Fruit fly (Drosophila melanogaster) whole organism, embryonic: ENCODE measurements around the gene RpL36.

ENCODE experiments used
- ATbp ChIP-seq: fragments of 200-800 bp; sonication (Bioruptor generic); optimal IDR thresholded peaks from 2 replicates; lab custom pipeline; 2017; ENCODE audit warnings: missing biosample characterization, mild to moderate bottlenecking, missing genetic modification characterization, missing genetic modification reagents
- Antp ChIP-seq: fragments of 200-800 bp; sonication (Bioruptor generic); optimal IDR thresholded peaks from 3 replicates; lab custom pipeline; 2016; ENCODE audit warnings: missing biosample characterization, missing genetic modification characterization
- Atf3 ChIP-seq: fragments of 200-800 bp; sonication (Bioruptor generic); optimal IDR thresholded peaks from 3 replicates; lab custom pipeline; 2016; ENCODE audit warnings: missing biosample characterization, missing genetic modification characterization
- Blimp-1 ChIP-seq: fragments of 200-800 bp; sonication (Bioruptor generic); optimal IDR thresholded peaks from 3 replicates; lab custom pipeline; 2018; ENCODE audit warnings: missing biosample characterization, missing genetic modification characterization, mild to moderate bottlenecking, moderate library complexity, missing genetic modification reagents
- CG10267 ChIP-seq: fragments of 200-800 bp; sonication (Bioruptor generic); optimal IDR thresholded peaks from 2 replicates; lab custom pipeline; 2018; ENCODE audit warnings: missing biosample characterization, mild to moderate bottlenecking, missing genetic modification characterization, moderate library complexity
- CG11085 ChIP-seq: fragments of 200-800 bp; sonication (Bioruptor generic); IDR thresholded peaks from 2 replicates; pipeline ENCODE4 v1.3.6; 2022; ENCODE audit warnings: missing biosample characterization, missing genetic modification characterization
- CG12071 ChIP-seq: fragments of 200-800 bp; sonication (Bioruptor generic); optimal IDR thresholded peaks from 3 replicates; lab custom pipeline; 2018; ENCODE audit warnings: missing biosample characterization, mild to moderate bottlenecking, missing genetic modification characterization
- CG17359 ChIP-seq: fragments of 200-800 bp; sonication (Bioruptor generic); optimal IDR thresholded peaks from 3 replicates; lab custom pipeline; 2018; ENCODE audit warnings: missing biosample characterization, mild to moderate bottlenecking, missing genetic modification characterization, moderate library complexity
- CG1832 ChIP-seq: fragments of 200-800 bp; sonication (Bioruptor generic); optimal IDR thresholded peaks from 2 replicates; lab custom pipeline; 2017; ENCODE audit warnings: missing biosample characterization, mild to moderate bottlenecking, missing genetic modification characterization, inconsistent platforms
- CG18476 ChIP-seq: fragments of 200-800 bp; sonication (Bioruptor generic); optimal IDR thresholded peaks from 2 replicates; lab custom pipeline; 2016; ENCODE audit warnings: missing biosample characterization, mild to moderate bottlenecking, missing genetic modification characterization
- CG2116 ChIP-seq: fragments of 200-800 bp; sonication (Bioruptor generic); optimal IDR thresholded peaks from 3 replicates; lab custom pipeline; 2018; ENCODE audit warnings: missing biosample characterization, mild to moderate bottlenecking, missing genetic modification characterization
- CG2202 ChIP-seq: fragments of 200-800 bp; sonication (Bioruptor generic); optimal IDR thresholded peaks from 2 replicates; lab custom pipeline; 2018; ENCODE audit warnings: missing biosample characterization, mild to moderate bottlenecking, missing genetic modification characterization
- CG31365 ChIP-seq: fragments of 200-800 bp; sonication (Bioruptor generic); optimal IDR thresholded peaks from 2 replicates; lab custom pipeline; 2018; ENCODE audit warnings: missing biosample characterization, mild to moderate bottlenecking, missing genetic modification characterization
- CG31388 ChIP-seq: fragments of 200-800 bp; sonication (Bioruptor generic); optimal IDR thresholded peaks from 2 replicates; lab custom pipeline; 2016; ENCODE audit warnings: missing biosample characterization, missing genetic modification characterization
- CG34224 ChIP-seq: fragments of 200-800 bp; sonication (Bioruptor generic); IDR thresholded peaks from 3 replicates; pipeline ENCODE4 v1.3.6; 2022; ENCODE audit warnings: missing biosample characterization, missing genetic modification characterization; ENCODE audit not compliant: partially characterized antibody
- CG4328 ChIP-seq: fragments of 200-800 bp; sonication (Bioruptor generic); optimal IDR thresholded peaks from 3 replicates; lab custom pipeline; 2017; ENCODE audit warnings: missing biosample characterization, missing genetic modification reagents, missing genetic modification characterization
- CG5180 ChIP-seq: fragments of 200-800 bp; sonication (Bioruptor generic); optimal IDR thresholded peaks from 3 replicates; lab custom pipeline; 2017; ENCODE audit warnings: missing biosample characterization, missing genetic modification characterization, mild to moderate bottlenecking, moderate library complexity, missing genetic modification reagents
- CG8478 ChIP-seq: fragments of >200 bp; optimal IDR thresholded peaks from 2 replicates; lab custom pipeline; 2018
- CG9437 ChIP-seq: fragments of 200-800 bp; sonication (Bioruptor generic); optimal IDR thresholded peaks from 2 replicates; lab custom pipeline; 2018; ENCODE audit warnings: missing biosample characterization, mild to moderate bottlenecking, missing genetic modification characterization
- CG9727 ChIP-seq: fragments of 200-800 bp; sonication (Bioruptor generic); optimal IDR thresholded peaks from 3 replicates; lab custom pipeline; 2017; ENCODE audit warnings: missing biosample characterization, mild to moderate bottlenecking, missing genetic modification characterization
- CG9932 ChIP-seq: fragments of 200-800 bp; sonication (Bioruptor generic); IDR thresholded peaks from 2 replicates; pipeline ENCODE4 v1.3.6; 2022; ENCODE audit warnings: missing biosample characterization, missing genetic modification characterization
- CoRest ChIP-seq: fragments of 200-800 bp; sonication (Bioruptor generic); optimal IDR thresholded peaks from 3 replicates; lab custom pipeline; 2018; ENCODE audit warnings: missing biosample characterization, mild to moderate bottlenecking, missing genetic modification characterization, moderate library complexity
- Doc2 ChIP-seq: fragments of 200-800 bp; sonication (Bioruptor generic); IDR thresholded peaks from 2 replicates; pipeline ENCODE4 v1.3.6; 2022; ENCODE audit warnings: missing biosample characterization, missing genetic modification characterization
- Doc3 ChIP-seq: fragments of 200-800 bp; sonication (Bioruptor generic); IDR thresholded peaks from 3 replicates; pipeline ENCODE4 v1.3.6; 2022; ENCODE audit warnings: missing biosample characterization, missing genetic modification characterization; ENCODE audit not compliant: partially characterized antibody
- Ets65A ChIP-seq: fragments of 200-800 bp; sonication (Bioruptor generic); peaks from one replicate; lab custom pipeline; 2016; ENCODE audit warnings: missing biosample characterization, missing genetic modification characterization
- Lim3 ChIP-seq: fragments of 200-800 bp; sonication (Bioruptor generic); IDR thresholded peaks from 2 replicates; pipeline ENCODE4 v1.3.6; 2022; ENCODE audit warnings: missing biosample characterization, missing genetic modification characterization
- Opbp ChIP-seq: fragments of 200-800 bp; sonication (Bioruptor generic); IDR thresholded peaks from 3 replicates; pipeline ENCODE4 v1.3.6; 2022; ENCODE audit warnings: missing biosample characterization, missing genetic modification characterization; ENCODE audit not compliant: partially characterized antibody
- Optix ChIP-seq: fragments of 200-800 bp; sonication (Bioruptor generic); IDR thresholded peaks from 3 replicates; pipeline ENCODE4 v1.3.6; 2022; ENCODE audit warnings: missing biosample characterization, missing genetic modification characterization
- Poxn ChIP-seq: fragments of 200-800 bp; sonication (Bioruptor generic); IDR thresholded peaks from 2 replicates; pipeline ENCODE4 v1.3.6; 2022; ENCODE audit warnings: missing biosample characterization, missing genetic modification characterization
- Scr ChIP-seq: fragments of 200-800 bp; sonication (Bioruptor generic); IDR thresholded peaks from 2 replicates; pipeline ENCODE4 v1.3.6; 2022; ENCODE audit warnings: missing biosample characterization, missing genetic modification characterization; ENCODE audit not compliant: partially characterized antibody
- Six4 ChIP-seq: fragments of 200-800 bp; sonication (Bioruptor generic); optimal IDR thresholded peaks from 2 replicates; lab custom pipeline; 2016; ENCODE audit warnings: missing biosample characterization, missing genetic modification characterization
- Ssrp ChIP-seq: fragments of 200-800 bp; sonication (Bioruptor generic); optimal IDR thresholded peaks from 2 replicates; lab custom pipeline; 2018; ENCODE audit warnings: missing biosample characterization, mild to moderate bottlenecking, missing genetic modification characterization, moderate library complexity
- Stat92E ChIP-seq, 3 experiments: fragments of >200 bp in 2 of 3; fragments of 200-800 bp in 1 of 3; sonication (Bioruptor generic) in 1 of 3; optimal IDR thresholded peaks; 2 replicates each; lab custom pipeline; 2017 to 2019; ENCODE audit warnings: missing biosample characterization in 3 of 3, missing genetic modification characterization in 3 of 3, mild to moderate bottlenecking in 1 of 3, moderate library complexity in 1 of 3
- TFAM ChIP-seq: fragments of 200-800 bp; sonication (Bioruptor generic); optimal IDR thresholded peaks from 2 replicates; lab custom pipeline; 2017; ENCODE audit warnings: missing biosample characterization, missing genetic modification characterization, inconsistent platforms
- ase ChIP-seq: fragments of 200-800 bp; sonication (Bioruptor generic); IDR thresholded peaks from 3 replicates; pipeline ENCODE4 v1.3.6; 2022; ENCODE audit warnings: missing biosample characterization, missing genetic modification characterization
- crol ChIP-seq: fragments of 200-800 bp; sonication (Bioruptor generic); IDR thresholded peaks from 2 replicates; pipeline ENCODE4 v1.3.6; 2022; ENCODE audit warnings: missing biosample characterization, missing genetic modification characterization
- crp ChIP-seq, 2 experiments: fragments of 200-800 bp; sonication (Bioruptor generic); optimal IDR thresholded peaks; 2 replicates in 1 of 2; 3 replicates in 1 of 2; lab custom pipeline; 2017; ENCODE audit warnings: missing biosample characterization in 2 of 2, missing genetic modification characterization in 2 of 2, mild to moderate bottlenecking in 1 of 2, moderate library complexity in 1 of 2
- dm ChIP-seq: fragments of 200-800 bp; sonication (Bioruptor generic); optimal IDR thresholded peaks from 3 replicates; lab custom pipeline; 2016; ENCODE audit warnings: missing biosample characterization, missing genetic modification characterization
- emc ChIP-seq: fragments of 200-800 bp; sonication (Bioruptor generic); optimal IDR thresholded peaks from 2 replicates; lab custom pipeline; 2016; ENCODE audit warnings: missing biosample characterization, missing genetic modification characterization
- fru ChIP-seq: fragments of >200 bp; optimal IDR thresholded peaks from 2 replicates; lab custom pipeline; 2017
- gcm ChIP-seq: fragments of 200-800 bp; sonication (Bioruptor generic); optimal IDR thresholded peaks from 2 replicates; lab custom pipeline; 2019; ENCODE audit warnings: missing biosample characterization, mild to moderate bottlenecking, missing genetic modification characterization, moderate library complexity
- inv ChIP-seq: fragments of 200-800 bp; sonication (Bioruptor generic); IDR thresholded peaks from 2 replicates; pipeline ENCODE4 v1.3.6; 2022; ENCODE audit warnings: missing biosample characterization, missing genetic modification characterization; ENCODE audit not compliant: partially characterized antibody
- sc ChIP-seq, 3 experiments: fragments of >200 bp in 2 of 3; fragments of 200-800 bp in 1 of 3; sonication (Bioruptor generic) in 1 of 3; optimal IDR thresholded peaks; 2 replicates in 2 of 3; 3 replicates in 1 of 3; lab custom pipeline; 2017; ENCODE audit warnings: mild to moderate bottlenecking in 1 of 3, missing biosample characterization in 1 of 3, missing genetic modification characterization in 1 of 3, missing genetic modification reagents in 1 of 3
- slou ChIP-seq: fragments of 200-800 bp; sonication (Bioruptor generic); optimal IDR thresholded peaks from 3 replicates; lab custom pipeline; 2016; ENCODE audit warnings: missing biosample characterization, missing genetic modification characterization
- sna ChIP-seq: fragments of 200-800 bp; sonication (Bioruptor generic); IDR thresholded peaks from 2 replicates; pipeline ENCODE4 v1.3.6; 2022; ENCODE audit warnings: missing biosample characterization, missing genetic modification characterization; ENCODE audit not compliant: partially characterized antibody
- tll ChIP-seq, 2 experiments: fragments of 200-800 bp in 1 of 2; fragments of >200 bp in 1 of 2; sonication (Bioruptor generic) in 1 of 2; optimal IDR thresholded peaks; 2 replicates each; lab custom pipeline; 2017 to 2019; ENCODE audit warnings: missing biosample characterization in 2 of 2, missing genetic modification characterization in 2 of 2, mild to moderate bottlenecking in 1 of 2, moderate library complexity in 1 of 2
- tna ChIP-seq: fragments of 200-800 bp; sonication (Bioruptor generic); IDR thresholded peaks from 2 replicates; pipeline ENCODE4 v1.3.6; 2022; ENCODE audit warnings: missing biosample characterization, missing genetic modification characterization; ENCODE audit not compliant: partially characterized antibody
- ttk ChIP-seq: fragments of 200-800 bp; sonication (Bioruptor generic); IDR thresholded peaks from 2 replicates; pipeline ENCODE4 v2.1.2; 2022; ENCODE audit warnings: missing biosample characterization, missing genetic modification characterization
- twi ChIP-seq: fragments of 200-800 bp; optimal IDR thresholded peaks from 2 replicates; lab custom pipeline; 2019; ENCODE audit warnings: missing biosample characterization, mild to moderate bottlenecking, missing genetic modification characterization, moderate library complexity
- vfl ChIP-seq: fragments of 200-800 bp; sonication (Bioruptor generic); optimal IDR thresholded peaks from 2 replicates; lab custom pipeline; 2016; ENCODE audit warnings: missing biosample characterization, missing genetic modification characterization

Gene RpL36

dm6 chrX:621132-621555 lies 8.1 kb downstream of the RpL36 start, which contains the start of the genes CG13365 and Vsp37A (continued):
- TF ChIP-seq Poxn (GFP tag; lab: Robert Waterston, UW) (no peak), Scr (GFP tag; lab: Robert Waterston, UW) (no peak), Doc2 (GFP tag; lab: Robert Waterston, UW) (no peak), CG31388 (GFP tag; lab: Kevin White, UChicago) (no peak), gcm (no peak), slou (GFP tag; lab: Kevin White, UChicago) (peak; percentile 7), CG31365 (tag; lab: Kevin White, UChicago) (no peak), tll (GFP tag; optimal IDR thresholded peaks at IDR 0.05; lab: Kevin White, UChicago) (peak in 1 of 2 experiments; percentile 80), CG4328 (peak; percentile 46), Stat92E (GFP tag; optimal IDR thresholded peaks at IDR 0.05; lab: Kevin White, UChicago) (no peak), CG9932 (GFP tag; lab: Robert Waterston, UW) (peak; percentile 47), crp (GFP tag; optimal IDR thresholded peaks at IDR 0.05; lab: Kevin White, UChicago) (peak; percentile 7 to 81), CG2202 (tag; lab: Kevin White, UChicago) (no peak), tna (GFP tag; lab: Robert Waterston, UW) (no peak), twi (tag; lab: Kevin White, UChicago) (peak; percentile 10), sc (optimal IDR thresholded peaks at IDR 0.05; lab: Kevin White, UChicago) (no peak), sc (GFP tag; optimal IDR thresholded peaks at IDR 0.05; lab: Kevin White, UChicago) (no peak), CG2116 (GFP tag; lab: Kevin White, UChicago) (peak; percentile 39), crol (no peak), TFAM (GFP tag; lab: Kevin White, UChicago) (no peak), ATbp (GFP tag; lab: Kevin White, UChicago) (peak; percentile 57), inv (GFP tag; lab: Robert Waterston, UW) (no peak), CG18476 (GFP tag; lab: Kevin White, UChicago) (no peak), CoRest (tag; lab: Kevin White, UChicago) (peak; percentile 75), sna (no peak), CG10267 (tag; lab: Kevin White, UChicago) (peak; percentile 48), Lim3 (GFP tag; lab: Robert Waterston, UW) (no peak), CG34224 (GFP tag; lab: Robert Waterston, UW) (no peak), emc (GFP tag; lab: Kevin White, UChicago) (peak; percentile 3), vfl (GFP tag; lab: Kevin White, UChicago) (peak; percentile 31), ase (GFP tag; lab: Robert Waterston, UW) (peak; percentile 16; the same call in 1 of the 3 replicates), dm (peak; percentile 39), Atf3 (no peak), CG5180 (peak; percentile 36), Optix (GFP tag; lab: Robert Waterston, UW) (no peak), ttk (GFP tag; lab: Robert Waterston, UW) (no peak), Antp (peak; percentile 58), CG11085 (GFP tag; lab: Robert Waterston, UW) (peak; percentile 60; the same call in 1 of the 2 replicates), CG12071 (GFP tag; lab: Kevin White, UChicago) (no peak), CG1832 (GFP tag; lab: Kevin White, UChicago) (no peak), Blimp-1 (GFP tag; lab: Kevin White, UChicago) (peak; percentile 30), CG9437 (GFP tag; lab: Kevin White, UChicago) (peak; percentile 5), Ssrp (tag; lab: Kevin White, UChicago) (no peak), Ets65A (peak; percentile 96), Doc3 (GFP tag; lab: Robert Waterston, UW) (no peak), CG9727 (GFP tag; lab: Kevin White, UChicago) (peak; percentile 57), Opbp (GFP tag; lab: Robert Waterston, UW) (no peak), CG17359 (tag; lab: Kevin White, UChicago) (peak; percentile 31), CG8478 (lab: Kevin White, UChicago) (no peak), fru (no peak), Six4 (GFP tag; lab: Kevin White, UChicago) (peak; percentile 16)
